Fruit fly (Drosophila melanogaster) whole organism, embryonic: ENCODE results near the gene Pdfr.
A peak's percentile ranks its signal among the peaks of the same experiment; 100 is the strongest.

Experiments
- Atf6 ChIP-seq: fragments of 200-800 bp; sonication (Bioruptor generic); IDR thresholded peaks from 2 replicates; pipeline ENCODE4 v1.3.6; 2022; ENCODE audit warnings: missing biosample characterization, missing genetic modification characterization
- C15 ChIP-seq: fragments of 200-800 bp; sonication (Bioruptor generic); IDR thresholded peaks from 3 replicates; pipeline ENCODE4 v1.3.6; 2022; ENCODE audit warnings: missing biosample characterization, missing genetic modification characterization
- CG10654 ChIP-seq: fragments of 200-800 bp; sonication (Bioruptor generic); optimal IDR thresholded peaks from 2 replicates; lab custom pipeline; 2016; ENCODE audit warnings: missing biosample characterization, missing genetic modification characterization
- CG11504 ChIP-seq: fragments of 200-800 bp; sonication (Bioruptor generic); optimal IDR thresholded peaks from 3 replicates; lab custom pipeline; 2019; ENCODE audit warnings: missing biosample characterization, mild to moderate bottlenecking, missing genetic modification characterization, moderate library complexity
- CG11696 ChIP-seq: fragments of 200-800 bp; sonication (Bioruptor generic); IDR thresholded peaks from 2 replicates; pipeline ENCODE4 v1.3.6; 2022; ENCODE audit warnings: missing biosample characterization, missing genetic modification characterization
- CG12071 ChIP-seq: fragments of 200-800 bp; sonication (Bioruptor generic); optimal IDR thresholded peaks from 3 replicates; lab custom pipeline; 2018; ENCODE audit warnings: missing biosample characterization, mild to moderate bottlenecking, missing genetic modification characterization
- CG13287 ChIP-seq: fragments of 200-800 bp; sonication (Bioruptor generic); IDR thresholded peaks from 2 replicates; pipeline ENCODE4 v1.3.6; 2022; ENCODE audit warnings: missing biosample characterization, missing genetic modification characterization; ENCODE audit not compliant: partially characterized antibody
- CG13624 ChIP-seq: fragments of 200-800 bp; sonication (Bioruptor generic); optimal IDR thresholded peaks from 2 replicates; lab custom pipeline; 2016; ENCODE audit warnings: missing biosample characterization, missing genetic modification characterization
- CG14667 ChIP-seq: fragments of 200-800 bp; sonication (Bioruptor generic); IDR thresholded peaks from 2 replicates; pipeline ENCODE4 v1.3.6; 2022; ENCODE audit warnings: missing biosample characterization, missing genetic modification characterization
- CG15514 ChIP-seq: fragments of 200-800 bp; sonication (Bioruptor generic); optimal IDR thresholded peaks from 3 replicates; lab custom pipeline; 2017; ENCODE audit warnings: missing biosample characterization, missing genetic modification characterization, mild to moderate bottlenecking, moderate library complexity, missing genetic modification reagents
- CG16815 ChIP-seq: fragments of 200-800 bp; sonication (Bioruptor generic); optimal IDR thresholded peaks from 3 replicates; lab custom pipeline; 2017; ENCODE audit warnings: missing biosample characterization, mild to moderate bottlenecking, missing genetic modification characterization
- CG16863 ChIP-seq: fragments of 200-800 bp; sonication (Bioruptor generic); optimal IDR thresholded peaks from 3 replicates; lab custom pipeline; 2016; ENCODE audit warnings: missing biosample characterization, missing genetic modification characterization
- CG17385 ChIP-seq: fragments of 200-800 bp; sonication (Bioruptor generic); optimal IDR thresholded peaks from 3 replicates; lab custom pipeline; 2018; ENCODE audit warnings: missing biosample characterization, mild to moderate bottlenecking, missing genetic modification characterization
- CG32532 ChIP-seq: fragments of 200-800 bp; sonication (Bioruptor generic); IDR thresholded peaks from 2 replicates; pipeline ENCODE4 v1.3.6; 2022; ENCODE audit warnings: missing biosample characterization, missing genetic modification characterization
- CG3407 ChIP-seq: fragments of 200-800 bp; sonication (Bioruptor generic); optimal IDR thresholded peaks from 2 replicates; lab custom pipeline; 2018; ENCODE audit warnings: missing biosample characterization, mild to moderate bottlenecking, missing genetic modification characterization
- CG4854 ChIP-seq: fragments of 200-800 bp; sonication (Bioruptor generic); optimal IDR thresholded peaks from 2 replicates; lab custom pipeline; 2016; ENCODE audit warnings: missing biosample characterization, missing genetic modification characterization, inconsistent platforms
- CG7556 ChIP-seq: fragments of 200-800 bp; sonication (Bioruptor generic); optimal IDR thresholded peaks from 2 replicates; lab custom pipeline; 2017; ENCODE audit warnings: missing biosample characterization, mild to moderate bottlenecking, missing genetic modification characterization
- CG8944 ChIP-seq: fragments of 200-800 bp; sonication (Bioruptor generic); optimal IDR thresholded peaks from 3 replicates; lab custom pipeline; 2016; ENCODE audit warnings: missing biosample characterization, missing genetic modification characterization
- CG9727 ChIP-seq: fragments of 200-800 bp; sonication (Bioruptor generic); optimal IDR thresholded peaks from 3 replicates; lab custom pipeline; 2017; ENCODE audit warnings: missing biosample characterization, mild to moderate bottlenecking, missing genetic modification characterization
- Chrac-16 ChIP-seq: fragments of 200-800 bp; sonication (Bioruptor generic); optimal IDR thresholded peaks from 3 replicates; lab custom pipeline; 2016; ENCODE audit warnings: missing biosample characterization, missing genetic modification characterization
- CrebB ChIP-seq: fragments of 200-800 bp; sonication (Bioruptor generic); optimal IDR thresholded peaks from 3 replicates; lab custom pipeline; 2018; ENCODE audit warnings: missing biosample characterization, mild to moderate bottlenecking, missing genetic modification characterization
- D19B ChIP-seq: fragments of 200-800 bp; sonication (Bioruptor generic); optimal IDR thresholded peaks from 2 replicates; lab custom pipeline; 2017; ENCODE audit warnings: missing biosample characterization, mild to moderate bottlenecking, missing genetic modification characterization
- Elba2 ChIP-seq: fragments of 200-800 bp; sonication (Bioruptor generic); optimal IDR thresholded peaks from 3 replicates; lab custom pipeline; 2016; ENCODE audit warnings: missing biosample characterization, missing genetic modification characterization
- Hey ChIP-seq: fragments of 200-800 bp; sonication (Bioruptor generic); optimal IDR thresholded peaks from 3 replicates; lab custom pipeline; 2018; ENCODE audit warnings: missing biosample characterization, mild to moderate bottlenecking, missing genetic modification characterization
- NC2β ChIP-seq: fragments of 200-800 bp; sonication (Bioruptor generic); optimal IDR thresholded peaks from 2 replicates; lab custom pipeline; 2016; ENCODE audit warnings: missing biosample characterization, missing genetic modification characterization
- Oaz ChIP-seq: fragments of 200-800 bp; sonication (Bioruptor generic); IDR thresholded peaks from 2 replicates; pipeline ENCODE4 v1.3.6; 2022; ENCODE audit warnings: missing biosample characterization, missing genetic modification characterization
- Sin3A ChIP-seq: fragments of >200 bp; optimal IDR thresholded peaks from 2 replicates; lab custom pipeline; 2018
- Sry-β ChIP-seq: fragments of 200-800 bp; sonication (Bioruptor generic); optimal IDR thresholded peaks from 2 replicates; lab custom pipeline; 2018; ENCODE audit warnings: missing biosample characterization, mild to moderate bottlenecking, missing genetic modification characterization, moderate library complexity
- aop ChIP-seq: fragments of 200-800 bp; sonication (Bioruptor generic); IDR thresholded peaks from 2 replicates; pipeline ENCODE4 v1.3.6; 2022; ENCODE audit warnings: missing biosample characterization, missing genetic modification characterization
- ase ChIP-seq: fragments of 200-800 bp; sonication (Bioruptor generic); IDR thresholded peaks from 3 replicates; pipeline ENCODE4 v1.3.6; 2022; ENCODE audit warnings: missing biosample characterization, missing genetic modification characterization
- ash1 ChIP-seq: fragments of 200-800 bp; sonication (Bioruptor generic); optimal IDR thresholded peaks from 2 replicates; lab custom pipeline; 2018; ENCODE audit warnings: missing biosample characterization, mild to moderate bottlenecking, missing genetic modification characterization
- ato ChIP-seq: fragments of 200-800 bp; sonication (Bioruptor generic); IDR thresholded peaks from 2 replicates; pipeline ENCODE4 v1.3.6; 2022; ENCODE audit warnings: missing biosample characterization, missing genetic modification characterization; ENCODE audit not compliant: partially characterized antibody
- cas ChIP-seq: fragments of 200-800 bp; sonication (Bioruptor generic); IDR thresholded peaks from 2 replicates; pipeline ENCODE4 v1.3.6; 2022; ENCODE audit warnings: missing biosample characterization, missing genetic modification characterization
- chn ChIP-seq: fragments of 200-800 bp; sonication (Bioruptor generic); optimal IDR thresholded peaks from 2 replicates; lab custom pipeline; 2016; ENCODE audit warnings: missing biosample characterization, missing genetic modification characterization
- ci ChIP-seq: fragments of 200-800 bp; sonication (Bioruptor generic); IDR thresholded peaks from 3 replicates; pipeline ENCODE4 v1.3.6; 2022; ENCODE audit warnings: missing biosample characterization, missing genetic modification characterization
- crol ChIP-seq: fragments of 200-800 bp; sonication (Bioruptor generic); IDR thresholded peaks from 2 replicates; pipeline ENCODE4 v1.3.6; 2022; ENCODE audit warnings: missing biosample characterization, missing genetic modification characterization
- dmrt99B ChIP-seq: fragments of 200-800 bp; sonication (Bioruptor generic); optimal IDR thresholded peaks from 2 replicates; lab custom pipeline; 2018; ENCODE audit warnings: missing biosample characterization, mild to moderate bottlenecking, missing genetic modification characterization, moderate library complexity
- ems ChIP-seq: fragments of 200-800 bp; sonication (Bioruptor generic); optimal IDR thresholded peaks from 3 replicates; lab custom pipeline; 2016; ENCODE audit warnings: missing biosample characterization, missing genetic modification characterization
- eyg ChIP-seq: fragments of 200-800 bp; sonication (Bioruptor generic); optimal IDR thresholded peaks from 3 replicates; lab custom pipeline; 2016; ENCODE audit warnings: missing biosample characterization, missing genetic modification characterization
- fd102C ChIP-seq: fragments of 200-800 bp; sonication (Bioruptor generic); optimal IDR thresholded peaks from 2 replicates; lab custom pipeline; 2018; ENCODE audit warnings: missing biosample characterization, mild to moderate bottlenecking, missing genetic modification characterization, moderate library complexity
- grn ChIP-seq: fragments of 200-800 bp; sonication (Bioruptor generic); optimal IDR thresholded peaks from 3 replicates; lab custom pipeline; 2017; ENCODE audit warnings: missing biosample characterization, missing genetic modification characterization
- gsb-n ChIP-seq: fragments of 200-800 bp; sonication (Bioruptor generic); optimal IDR thresholded peaks from 3 replicates; lab custom pipeline; 2018; ENCODE audit warnings: missing biosample characterization, mild to moderate bottlenecking, missing genetic modification characterization
- klu ChIP-seq: fragments of 200-800 bp; sonication (Bioruptor generic); IDR thresholded peaks from 2 replicates; pipeline ENCODE4 v1.3.6; 2022; ENCODE audit warnings: missing biosample characterization, missing genetic modification characterization
- maf-S ChIP-seq: fragments of 200-800 bp; sonication (Bioruptor generic); optimal IDR thresholded peaks from 2 replicates; lab custom pipeline; 2016; ENCODE audit warnings: missing biosample characterization, missing genetic modification characterization
- mld ChIP-seq: fragments of 200-800 bp; sonication (Bioruptor generic); IDR thresholded peaks from 3 replicates; pipeline ENCODE4 v1.3.6; 2022; ENCODE audit warnings: missing biosample characterization, missing genetic modification characterization; ENCODE audit not compliant: partially characterized antibody
- org-1 ChIP-seq: fragments of 200-800 bp; sonication (Bioruptor generic); optimal IDR thresholded peaks from 2 replicates; lab custom pipeline; 2017; ENCODE audit warnings: missing biosample characterization, missing genetic modification characterization
- pros ChIP-seq: fragments of 200-800 bp; sonication (Bioruptor generic); optimal IDR thresholded peaks from 3 replicates; lab custom pipeline; 2019; ENCODE audit warnings: missing biosample characterization, mild to moderate bottlenecking, missing genetic modification characterization, moderate library complexity
- sr ChIP-seq: fragments of 200-800 bp; sonication (Bioruptor generic); IDR thresholded peaks from 3 replicates; pipeline ENCODE4 v1.3.6; 2022; ENCODE audit warnings: missing biosample characterization, missing genetic modification characterization
- tap ChIP-seq: fragments of 200-800 bp; optimal IDR thresholded peaks from 3 replicates; lab custom pipeline; 2019; ENCODE audit warnings: missing biosample characterization, mild to moderate bottlenecking, missing genetic modification characterization, moderate library complexity
- toy ChIP-seq: fragments of 200-800 bp; sonication (Bioruptor generic); IDR thresholded peaks from 2 replicates; pipeline ENCODE4 v1.3.6; 2022; ENCODE audit warnings: missing biosample characterization, missing genetic modification characterization
- vnd ChIP-seq: fragments of 200-800 bp; sonication (Bioruptor generic); IDR thresholded peaks from 3 replicates; pipeline ENCODE4 v1.3.6; 2022; ENCODE audit warnings: missing biosample characterization, missing genetic modification characterization; ENCODE audit not compliant: partially characterized antibody

Pdfr gene

DNA sequence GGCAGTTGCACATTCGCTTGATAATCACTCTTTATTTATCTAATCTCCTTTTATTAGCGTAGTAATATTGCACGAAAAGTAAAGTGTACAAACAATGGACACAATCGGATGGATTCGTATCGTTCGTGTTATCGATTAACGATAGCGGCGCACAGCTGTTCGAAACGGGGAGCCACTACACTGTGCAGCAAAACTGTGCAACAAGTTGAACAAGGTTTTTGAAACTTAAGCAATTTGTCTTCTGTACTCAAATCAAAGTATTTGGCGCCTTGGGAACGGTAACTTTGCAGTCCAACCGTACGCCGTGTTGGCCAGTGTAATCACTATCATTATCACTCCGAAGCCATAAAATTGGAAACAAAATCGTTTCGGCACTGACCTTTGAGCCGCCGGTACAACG lies 67.6 kb downstream of the Pdfr start, which contains the start of the genes Tsp3A and Seipin (continued):
- no peak for TF ChIP-seq CG17385 (GFP tag; lab: Kevin White, UChicago)
- peak; percentile 80 for TF ChIP-seq CG9727
- TF ChIP-seq org-1 (GFP tag; lab: Kevin White, UChicago) = peak; percentile 83
- peak; percentile 66 for TF ChIP-seq CG16863 (GFP tag; lab: Kevin White, UChicago)
- TF ChIP-seq Elba2 (GFP tag; lab: Kevin White, UChicago) = no peak
- TF ChIP-seq Sin3A = no peak
- no peak for TF ChIP-seq vnd (GFP tag; lab: Robert Waterston, UW)
- TF ChIP-seq CG7556 = peak; percentile 80
- TF ChIP-seq CG15514 = peak; percentile 87
- no peak for TF ChIP-seq pros (GFP tag; lab: Kevin White, UChicago)
- peak; percentile 90 for TF ChIP-seq CG13624
- no peak for TF ChIP-seq crol (GFP tag; lab: Robert Waterston, UW)
- TF ChIP-seq CG10654 = peak; percentile 79
- TF ChIP-seq Atf6 (GFP tag; lab: Robert Waterston, UW) = peak; percentile 89
- TF ChIP-seq Sry-β (GFP tag; lab: Kevin White, UChicago) = no peak
- TF ChIP-seq CG8944 (GFP tag; lab: Kevin White, UChicago) = peak; percentile 65
- 0 out of 3 replicates have a peak, but pooled peaks have one; percentile 21 for TF ChIP-seq mld (GFP tag; lab: Robert Waterston, UW)
- TF ChIP-seq CG4854 (GFP tag; lab: Kevin White, UChicago) = peak; percentile 73
- TF ChIP-seq ems = peak; percentile 76
- peak; percentile 80 for TF ChIP-seq CrebB
- no peak for TF ChIP-seq dmrt99B (tag; lab: Kevin White, UChicago)
- TF ChIP-seq CG11696 = peak; percentile 75
- peak; percentile 91 for TF ChIP-seq CG12071
- TF ChIP-seq CG32532 (GFP tag; lab: Robert Waterston, UW) = peak; percentile 93
- no peak for TF ChIP-seq tap (tag; lab: Kevin White, UChicago)
- peak; percentile 92 for TF ChIP-seq ci
- no peak for TF ChIP-seq fd102C (GFP tag; lab: Kevin White, UChicago)
- no peak; the same call in 1 of the 2 replicates for TF ChIP-seq aop
- peak; percentile 73 for TF ChIP-seq Chrac-16 (GFP tag; lab: Kevin White, UChicago)
- peak; percentile 76 for TF ChIP-seq Oaz
- no peak for TF ChIP-seq gsb-n (tag; lab: Kevin White, UChicago)
- no peak for TF ChIP-seq CG11504 (tag; lab: Kevin White, UChicago)
- peak; percentile 67; the same call in 1 of the 2 replicates for TF ChIP-seq klu (GFP tag; lab: Robert Waterston, UW)
- TF ChIP-seq CG13287 = peak; percentile 70
- TF ChIP-seq ase (GFP tag; lab: Robert Waterston, UW) = peak; percentile 88
- peak; percentile 77 for TF ChIP-seq D19B
- TF ChIP-seq Hey (tag; lab: Kevin White, UChicago) = peak; percentile 44
- TF ChIP-seq toy (GFP tag; lab: Robert Waterston, UW) = peak; percentile 64; the same call in 1 of the 2 replicates
- peak; percentile 86 for TF ChIP-seq eyg
- TF ChIP-seq ato = peak; percentile 54; the same call in 1 of the 2 replicates
- TF ChIP-seq ash1 = peak; percentile 69
- TF ChIP-seq sr = peak; percentile 55; the same call in 2 of the 3 replicates
- peak; percentile 76 for TF ChIP-seq CG14667 (GFP tag; lab: Robert Waterston, UW)
- TF ChIP-seq CG16815 = peak; percentile 59
- peak; percentile 69 for TF ChIP-seq NC2β (GFP tag; lab: Kevin White, UChicago)
- TF ChIP-seq cas (GFP tag; lab: Robert Waterston, UW) = peak; percentile 81
- peak; percentile 62; the same call in 1 of the 3 replicates for TF ChIP-seq C15 (GFP tag; lab: Robert Waterston, UW)
- peak; percentile 62 for TF ChIP-seq chn
- peak; percentile 69 for TF ChIP-seq maf-S
- TF ChIP-seq CG3407 (GFP tag; lab: Kevin White, UChicago) = peak; percentile 57
- peak; percentile 86 for TF ChIP-seq grn (GFP tag; lab: Kevin White, UChicago)
